Worm (Caenorhabditis elegans) whole organism, L4 larva: ENCODE results near the gene F53B7.4.

ENCODE experiments used
- D1046.2 ChIP-seq: fragments of 200-800 bp; sonication (Bioruptor generic); IDR thresholded peaks from 2 replicates; pipeline ENCODE4 v1.3.6; 2022; ENCODE audit warnings: missing genetic modification characterization, missing compliant biosample characterization
- F10B5.3 ChIP-seq: sonication (generic microtip); optimal IDR thresholded peaks from 2 replicates; lab custom pipeline; 2016; ENCODE audit warnings: mild to moderate bottlenecking, missing genetic modification characterization, missing compliant biosample characterization
- F44E2.7 ChIP-seq: fragments of 200-800 bp; sonication (Bioruptor generic); IDR thresholded peaks from 2 replicates; pipeline ENCODE4 v2.1.2; 2022; ENCODE audit warnings: missing genetic modification characterization, missing compliant biosample characterization
- T20F7.1 ChIP-seq: fragments of 200-800 bp; sonication (Bioruptor generic); optimal IDR thresholded peaks from 2 replicates; lab custom pipeline; 2018; ENCODE audit warnings: mild to moderate bottlenecking, missing genetic modification characterization, missing compliant biosample characterization
- T26A8.4 ChIP-seq: fragments of 200-800 bp; sonication (Bioruptor generic); IDR thresholded peaks from 2 replicates; pipeline ENCODE4 v1.3.6; 2022; ENCODE audit warnings: missing genetic modification characterization, missing compliant biosample characterization
- Y105C5A.15 ChIP-seq: fragments of 200-800 bp; sonication (Bioruptor generic); IDR thresholded peaks from 2 replicates; pipeline ENCODE4 v1.3.6; 2022; ENCODE audit warnings: missing genetic modification characterization, missing compliant biosample characterization
- Y5F2A.4 ChIP-seq: fragments of 200-800 bp; sonication (Bioruptor generic); optimal IDR thresholded peaks from 2 replicates; lab custom pipeline; 2018; ENCODE audit warnings: mild to moderate bottlenecking, missing genetic modification characterization, missing compliant biosample characterization
- aha-1 ChIP-seq: fragments of 150-350 bp; peaks from one replicate; lab custom pipeline; 2014; ENCODE audit warnings: missing biosample characterization, missing genetic modification characterization
- aly-2 ChIP-seq: sonication (generic microtip); optimal IDR thresholded peaks from 2 replicates; lab custom pipeline; 2018; ENCODE audit warnings: missing biosample characterization, missing genetic modification characterization
- ama-1 ChIP-seq: fragments of 150-350 bp; optimal IDR thresholded peaks from 2 replicates; lab custom pipeline; 2014; ENCODE audit warnings: inconsistent platforms, mixed read lengths
- ceh-44 ChIP-seq: fragments of 200-800 bp; sonication (Bioruptor generic); IDR thresholded peaks from 2 replicates; pipeline ENCODE4 v1.3.6; 2022; ENCODE audit warnings: missing genetic modification reagents, missing genetic modification characterization, missing compliant biosample characterization
- cey-2 ChIP-seq: sonication (generic microtip); optimal IDR thresholded peaks from 3 replicates; lab custom pipeline; 2017; ENCODE audit warnings: missing genetic modification characterization, mild to moderate bottlenecking, missing compliant biosample characterization, antibody characterized with exemption, borderline replicate concordance; ENCODE audit not compliant: insufficient read depth
- daf-16 ChIP-seq, 3 experiments: sonication (generic microtip); optimal IDR thresholded peaks; 2 replicates each; lab custom pipeline; 2016 to 2017; ENCODE audit warnings: missing genetic modification characterization in 3 of 3, missing genetic modification reagents in 3 of 3, mild to moderate bottlenecking in 2 of 3, missing compliant biosample characterization in 2 of 3, missing biosample characterization in 1 of 3, moderate library complexity in 1 of 3
- dmd-6 ChIP-seq: fragments of 200-800 bp; sonication (Bioruptor generic); IDR thresholded peaks from 2 replicates; pipeline ENCODE4 v1.3.6; 2022; ENCODE audit warnings: missing genetic modification reagents, missing genetic modification characterization, missing compliant biosample characterization
- dmd-9 ChIP-seq: fragments of 200-800 bp; sonication (Bioruptor generic); IDR thresholded peaks from 2 replicates; pipeline ENCODE4 v1.3.6; 2022; ENCODE audit warnings: missing genetic modification reagents, missing genetic modification characterization, missing compliant biosample characterization
- dve-1 ChIP-seq: sonication (generic microtip); optimal IDR thresholded peaks from 2 replicates; lab custom pipeline; 2017; ENCODE audit warnings: antibody characterized with exemption, mild to moderate bottlenecking, missing genetic modification characterization, missing compliant biosample characterization; ENCODE audit not compliant: insufficient read depth
- egl-27 ChIP-seq: sonication (generic microtip); optimal IDR thresholded peaks from 3 replicates; lab custom pipeline; 2017; ENCODE audit warnings: missing biosample characterization, missing genetic modification reagents, missing genetic modification characterization
- egl-43 ChIP-seq: fragments of 200-800 bp; sonication (Bioruptor generic); IDR thresholded peaks from 2 replicates; pipeline ENCODE4 v1.3.6; 2022; ENCODE audit warnings: missing genetic modification reagents, missing genetic modification characterization, missing compliant biosample characterization
- hif-1 ChIP-seq, 2 experiments: sonication (generic microtip); optimal IDR thresholded peaks; 2 replicates each; lab custom pipeline; 2016 to 2017; ENCODE audit warnings: missing compliant biosample characterization in 2 of 2, missing genetic modification characterization in 2 of 2, missing genetic modification reagents in 2 of 2, missing genotype in 2 of 2, mild to moderate bottlenecking in 1 of 2
- hlh-11 ChIP-seq: fragments of 200-800 bp; sonication (Bioruptor generic); optimal IDR thresholded peaks from 2 replicates; lab custom pipeline; 2018; ENCODE audit warnings: mild to moderate bottlenecking, missing genetic modification characterization, missing compliant biosample characterization
- lin-13 ChIP-seq: fragments of 150-350 bp; optimal IDR thresholded peaks from 2 replicates; lab custom pipeline; 2014; ENCODE audit warnings: missing biosample characterization, missing genetic modification reagents, missing genetic modification characterization
- lin-38 ChIP-seq: fragments of 200-800 bp; sonication (Bioruptor generic); IDR thresholded peaks from 2 replicates; pipeline ENCODE4 v1.3.6; 2022; ENCODE audit warnings: missing genetic modification reagents, missing genetic modification characterization, missing compliant biosample characterization
- lsy-2 ChIP-seq, 2 experiments: fragments of 150-350 bp in 1 of 2; sonication (generic microtip) in 1 of 2; optimal IDR thresholded peaks; 2 replicates each; lab custom pipeline; 2014 to 2017; ENCODE audit warnings: missing biosample characterization in 2 of 2, missing genetic modification characterization in 2 of 2
- madf-5 ChIP-seq, 2 experiments: fragments of 200-800 bp; sonication (Bioruptor generic); IDR thresholded peaks; 2 replicates each; pipeline ENCODE4 v1.3.6; 2022; ENCODE audit warnings: missing compliant biosample characterization in 2 of 2, missing genetic modification characterization in 2 of 2
- mep-1 ChIP-seq: fragments of 150-350 bp; sonication (generic microtip); optimal IDR thresholded peaks from 3 replicates; lab custom pipeline; 2014; ENCODE audit warnings: missing biosample characterization, missing genetic modification characterization
- mes-2 ChIP-seq: sonication (generic microtip); optimal IDR thresholded peaks from 2 replicates; lab custom pipeline; 2016; ENCODE audit warnings: missing genotype, mild to moderate bottlenecking, missing genetic modification characterization, missing compliant biosample characterization; ENCODE audit not compliant: poor library complexity, severe bottlenecking
- mxl-3 ChIP-seq: fragments of 200-800 bp; sonication (Bioruptor generic); optimal IDR thresholded peaks from 2 replicates; lab custom pipeline; 2018; ENCODE audit warnings: mild to moderate bottlenecking, missing genetic modification characterization, missing compliant biosample characterization
- nhr-102 ChIP-seq: sonication (generic microtip); optimal IDR thresholded peaks from 2 replicates; lab custom pipeline; 2016; ENCODE audit warnings: mild to moderate bottlenecking, missing genetic modification characterization, moderate library complexity, missing compliant biosample characterization
- nhr-237 ChIP-seq: sonication (generic microtip); optimal IDR thresholded peaks from 2 replicates; lab custom pipeline; 2017; ENCODE audit warnings: missing biosample characterization, missing genetic modification characterization
- nhr-28 ChIP-seq: fragments of 150-350 bp; optimal IDR thresholded peaks from 2 replicates; lab custom pipeline; 2014; ENCODE audit warnings: missing biosample characterization, missing genetic modification characterization
- nhr-77 ChIP-seq: fragments of 150-350 bp; optimal IDR thresholded peaks from 2 replicates; lab custom pipeline; 2014; ENCODE audit warnings: missing biosample characterization, missing genetic modification characterization
- pha-4 ChIP-seq, 2 experiments: fragments of 150-350 bp in 1 of 2; fragments of 200-800 bp in 1 of 2; sonication (Bioruptor generic) in 1 of 2; IDR thresholded peaks in 1 of 2; optimal IDR thresholded peaks in 1 of 2; 2 replicates each; pipeline versions ENCODE4 v1.3.6 to Lab custom; 2014 to 2022; ENCODE audit warnings: missing genetic modification characterization in 2 of 2, missing genetic modification reagents in 2 of 2, missing biosample characterization in 1 of 2, missing compliant biosample characterization in 1 of 2
- pqm-1 ChIP-seq: sonication (generic microtip); optimal IDR thresholded peaks from 2 replicates; lab custom pipeline; 2017; ENCODE audit warnings: missing biosample characterization, missing genetic modification characterization
- unc-62 ChIP-seq, 3 experiments: fragments of 150-350 bp in 1 of 3; sonication (generic microtip); optimal IDR thresholded peaks in 2 of 3; peaks in 1 of 3; 1 replicate in 1 of 3; 2 replicates in 2 of 3; lab custom pipeline; 2014 to 2017; ENCODE audit warnings: missing biosample characterization in 3 of 3, missing genetic modification characterization in 3 of 3, missing genetic modification reagents in 3 of 3, missing genotype in 1 of 3
- zfp-2 ChIP-seq: sonication (generic microtip); optimal IDR thresholded peaks from 2 replicates; lab custom pipeline; 2016; ENCODE audit warnings: mild to moderate bottlenecking, missing genetic modification characterization, missing compliant biosample characterization
- zfp-3 ChIP-seq: fragments of 200-800 bp; sonication (Bioruptor generic); conservative IDR thresholded peaks from 2 replicates; pipeline ENCODE4 v1.3.6; 2022; ENCODE audit warnings: missing genetic modification reagents, missing genetic modification characterization, missing compliant biosample characterization
- ztf-7 ChIP-seq: fragments of 150-350 bp; optimal IDR thresholded peaks from 2 replicates; lab custom pipeline; 2014; ENCODE audit warnings: missing biosample characterization, missing genetic modification characterization

Gene F53B7.4

DNA sequence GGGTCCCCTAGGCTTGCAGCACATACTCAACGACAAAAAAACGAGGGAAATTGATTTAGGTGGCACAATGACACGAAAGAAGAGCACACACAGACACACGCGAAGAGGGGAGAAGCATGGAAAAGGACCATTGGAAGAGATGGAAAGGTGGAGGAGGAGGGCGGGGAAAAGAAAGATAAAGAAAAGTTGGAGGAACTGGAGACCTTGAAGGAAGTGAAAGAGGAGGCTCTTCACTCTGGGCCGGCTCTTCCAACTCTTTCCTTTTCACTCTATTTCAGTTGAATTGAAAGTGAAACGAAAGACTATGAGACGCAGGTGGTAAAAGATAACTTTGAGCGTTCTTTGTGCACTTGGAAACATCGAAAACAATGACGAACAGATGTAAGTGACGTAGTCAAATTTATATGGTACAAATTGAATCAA lies 40.9 kb downstream of the F53B7.4 start (continued):
- TF ChIP-seq egl-27, result no peak
- no peak for TF ChIP-seq madf-5 (GFP tag; IDR thresholded peaks at IDR 0.05; lab: Robert Waterston, UW)
- no peak for TF ChIP-seq dmd-9
- TF ChIP-seq Y105C5A.15 (GFP tag; lab: Robert Waterston, UW), result no peak

ce11 chrV:10960544-10960943 lies 41.8 kb downstream of the F53B7.4 start, which contains the start of gene vps-36:
TSS of gene vps-36 (minus strand) at chrV:10960669.
- TF ChIP-seq nhr-237 (tag; lab: Kevin White, UChicago), result no peak
- no peak for TF ChIP-seq ama-1 (lab: Kevin White, UChicago)
- TF ChIP-seq pqm-1 (tag; lab: Kevin White, UChicago), result peak; percentile 57
- TF ChIP-seq D1046.2 (GFP tag; lab: Robert Waterston, UW), result no peak
- no peak for TF ChIP-seq zfp-2
- TF ChIP-seq pha-4 (GFP tag; IDR thresholded peaks at IDR 0.05; lab: Robert Waterston, UW), result no peak
- peak; percentile 27 for TF ChIP-seq pha-4 (tag; optimal IDR thresholded peaks at IDR 0.05; lab: Kevin White, UChicago)
- peak; percentile 39 for TF ChIP-seq lin-13 (GFP tag; lab: Kevin White, UChicago)
- TF ChIP-seq ceh-44, result no peak
- TF ChIP-seq hif-1 (tag; optimal IDR thresholded peaks at IDR 0.05; lab: Kevin White, UChicago), result no peak
- no peak for TF ChIP-seq daf-16 (GFP tag; optimal IDR thresholded peaks at IDR 0.05; lab: Kevin White, UChicago)
- TF ChIP-seq daf-16 (tag; optimal IDR thresholded peaks at IDR 0.05; lab: Kevin White, UChicago), result peak; percentile 64
- TF ChIP-seq mes-2 (tag; lab: Kevin White, UChicago), result peak; percentile 55
- no peak for TF ChIP-seq Y5F2A.4 (GFP tag; lab: Kevin White, UChicago)
- TF ChIP-seq lin-38 (GFP tag; lab: Robert Waterston, UW), result peak; percentile 37
- TF ChIP-seq hlh-11, result peak; percentile 59
- TF ChIP-seq dmd-6 (GFP tag; lab: Robert Waterston, UW), result peak; percentile 77
- no peak for TF ChIP-seq ztf-7 (tag; lab: Kevin White, UChicago)
- peak; percentile 36 for TF ChIP-seq T20F7.1
- TF ChIP-seq F44E2.7 (GFP tag; lab: Robert Waterston, UW), result no peak
- TF ChIP-seq mep-1, result peak; percentile 31
- peak; percentile 9 for TF ChIP-seq mxl-3
- peak; percentile 14 for TF ChIP-seq nhr-77 (tag; lab: Kevin White, UChicago)
- TF ChIP-seq aha-1, result no peak
- peak; percentile 96 for TF ChIP-seq nhr-28 (tag; lab: Kevin White, UChicago)
- no peak for TF ChIP-seq egl-43 (GFP tag; lab: Robert Waterston, UW)
- peak; percentile 29 for TF ChIP-seq dve-1
- TF ChIP-seq aly-2 (tag; lab: Kevin White, UChicago), result no peak
- no peak for TF ChIP-seq cey-2 (tag; lab: Kevin White, UChicago)
- TF ChIP-seq F10B5.3 (tag; lab: Kevin White, UChicago), result no peak
- TF ChIP-seq, all 104 proteins: peak for 14

DNA sequence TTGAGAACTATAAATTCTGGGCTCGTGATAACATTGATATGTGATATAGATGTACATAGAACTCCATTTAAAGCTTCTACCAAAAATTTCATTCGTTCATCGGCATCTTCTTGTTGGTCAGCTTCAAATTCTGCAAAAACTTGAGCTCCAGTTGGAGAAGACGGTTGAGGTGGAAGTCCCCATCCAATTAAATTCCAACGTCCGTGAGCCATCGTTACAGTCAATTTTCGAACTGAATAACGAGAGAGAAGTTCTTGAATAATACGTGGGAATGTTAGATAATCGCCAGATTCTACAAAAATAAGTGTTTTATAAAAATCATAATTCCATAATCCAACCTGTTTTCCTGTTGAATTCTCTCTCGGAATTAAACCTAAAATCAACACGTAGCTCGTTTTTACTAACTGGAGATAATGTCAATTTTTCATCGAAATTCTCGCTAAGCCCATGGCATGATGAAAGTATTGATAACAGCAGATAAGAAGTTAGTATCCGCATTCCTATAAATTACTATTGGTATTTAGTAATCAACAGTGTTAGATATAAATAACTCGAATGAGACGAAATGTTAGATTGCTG lies 43.9 kb downstream of the F53B7.4 start, which contains the start of gene pigt-1:
TSS of gene pigt-1 (minus strand) at position 500 of the 579 bp plus-strand sequence.
- TF ChIP-seq unc-62 (GFP tag; optimal IDR thresholded peaks at IDR 0.05 in 1 of 2; lab: Kevin White, UChicago), result peak in 1 of 2 experiments; percentile 58
- no peak for TF ChIP-seq unc-62 (tag; optimal IDR thresholded peaks at IDR 0.05; lab: Kevin White, UChicago)
- TF ChIP-seq mep-1, result no peak
- peak; percentile 39 for TF ChIP-seq dve-1
- no peak for TF ChIP-seq nhr-77 (tag; lab: Kevin White, UChicago)
- no peak for TF ChIP-seq lin-13 (GFP tag; lab: Kevin White, UChicago)
- TF ChIP-seq nhr-102, result peak; percentile 15
- TF ChIP-seq lin-38 (GFP tag; lab: Robert Waterston, UW), result peak; percentile 34; the same call in 1 of the 2 replicates
- peak; percentile 50 for TF ChIP-seq mes-2 (tag; lab: Kevin White, UChicago)
- TF ChIP-seq madf-5 (GFP tag; IDR thresholded peaks at IDR 0.05; lab: Robert Waterston, UW), result 0 out of 4 replicates have a peak, but pooled peaks of 1 of the 2 experiments have one; percentile 48
- peak; percentile 45 for TF ChIP-seq T20F7.1
- peak; percentile 77; the same call in 1 of the 2 replicates for TF ChIP-seq zfp-3 (GFP tag; lab: Robert Waterston, UW)
- TF ChIP-seq T26A8.4 (GFP tag; lab: Robert Waterston, UW), result peak; percentile 42; the same call in 1 of the 2 replicates
- TF ChIP-seq daf-16 (GFP tag; optimal IDR thresholded peaks at IDR 0.05; lab: Kevin White, UChicago), result peak; percentile 5 to 8
- peak; percentile 63 for TF ChIP-seq daf-16 (tag; optimal IDR thresholded peaks at IDR 0.05; lab: Kevin White, UChicago)
- peak; percentile 5 for TF ChIP-seq hlh-11
- peak in 1 of 2 experiments; percentile 58 for TF ChIP-seq lsy-2 (tag; optimal IDR thresholded peaks at IDR 0.05; lab: Kevin White, UChicago)
